Worm (Caenorhabditis elegans): ENCODE data around the gene lron-3.

ce11 chrX:15502455-15503174 is 55.1 kb downstream of the lron-3 start, which contains the start of gene H13N06.7:
- TF ChIP-seq gei-17 (GFP tag; optimal IDR thresholded peaks at IDR 0.05) (no peak), dpl-1 (GFP tag; optimal IDR thresholded peaks at IDR 0.05) (no peak), rpc-1 (optimal IDR thresholded peaks at IDR 0.05) (no peak), rpc-1 (tag; optimal IDR thresholded peaks at IDR 0.05) (no peak), mel-28 (tag; optimal IDR thresholded peaks at IDR 0.05; ENCODE audit: borderline replicate concordance) (no peak), F23B12.7 (tag; optimal IDR thresholded peaks at IDR 0.05; ENCODE audit: insufficient read depth) (no peak), ets-4 (GFP tag; optimal IDR thresholded peaks at IDR 0.05) (no peak), snpc-4 (GFP tag; optimal IDR thresholded peaks at IDR 0.05) (no peak), snpc-4 (tag; optimal IDR thresholded peaks at IDR 0.05) (peak in 2 of 4 experiments; percentile 59 to 76), ztf-22 (GFP tag; optimal IDR thresholded peaks at IDR 0.05) (no peak)

Measured in whole organism, young adult.